Fruit fly (Drosophila melanogaster): ENCODE measurements around the gene Irbp18.

The Irbp18 gene

dm6 chr3L:11052760-11053259 lies 45.2 kb downstream of the Irbp18 start:
- TF ChIP-seq CG8478 (optimal IDR thresholded peaks at IDR 0.05) (no peak), Dll (optimal IDR thresholded peaks at IDR 0.05) (no peak), EcR (GFP tag; optimal IDR thresholded peaks at IDR 0.05) (no peak), pan (optimal IDR thresholded peaks at IDR 0.05) (no peak), psq (optimal IDR thresholded peaks at IDR 0.05) (no peak), usp (GFP tag; optimal IDR thresholded peaks at IDR 0.05) (no peak)

- TF ChIP-seq usp (GFP tag; optimal IDR thresholded peaks at IDR 0.05) (no peak), EcR (GFP tag; optimal IDR thresholded peaks at IDR 0.05) (no peak), Dll (optimal IDR thresholded peaks at IDR 0.05) (no peak), psq (optimal IDR thresholded peaks at IDR 0.05) (no peak), pan (optimal IDR thresholded peaks at IDR 0.05) (no peak), CG8478 (optimal IDR thresholded peaks at IDR 0.05) (no peak)
Observed at dm6 chr3L:11051271-11051670, 46.7 kb downstream of the Irbp18 start, which contains the start of gene CG43693. CG43693 (minus strand) TSS chr3L:11051371.

dm6 chr3L:11049414-11049813 lies 48.6 kb downstream of the Irbp18 start:
- no peak for TF ChIP-seq pan (optimal IDR thresholded peaks at IDR 0.05)
- no peak for TF ChIP-seq usp (GFP tag; optimal IDR thresholded peaks at IDR 0.05)
- no peak for TF ChIP-seq Dll (optimal IDR thresholded peaks at IDR 0.05)
- no peak for TF ChIP-seq psq (optimal IDR thresholded peaks at IDR 0.05)
- no peak for TF ChIP-seq EcR (GFP tag; optimal IDR thresholded peaks at IDR 0.05)
- TF ChIP-seq CG8478 (optimal IDR thresholded peaks at IDR 0.05): no peak

dm6 chr3L:11047877-11048276 lies 50.1 kb downstream of the Irbp18 start:
- TF ChIP-seq CG8478 (optimal IDR thresholded peaks at IDR 0.05): no peak
- TF ChIP-seq EcR (GFP tag; optimal IDR thresholded peaks at IDR 0.05): no peak
- no peak for TF ChIP-seq pan (optimal IDR thresholded peaks at IDR 0.05)
- TF ChIP-seq psq (optimal IDR thresholded peaks at IDR 0.05): no peak
- no peak for TF ChIP-seq usp (GFP tag; optimal IDR thresholded peaks at IDR 0.05)
- TF ChIP-seq Dll (optimal IDR thresholded peaks at IDR 0.05): no peak

Measured in whole organism.